Worm (Caenorhabditis elegans) whole organism, L1 larva: ENCODE measurements around the gene F09F9.2.

Experiments
- C04F5.9 ChIP-seq: sonication (generic microtip); optimal IDR thresholded peaks from 2 replicates; lab custom pipeline; 2016; ENCODE audit warnings: missing genetic modification characterization, missing compliant biosample characterization
- F16B12.6 ChIP-seq: fragments of 150-350 bp; optimal IDR thresholded peaks from 2 replicates; lab custom pipeline; 2014; ENCODE audit warnings: missing biosample characterization, missing genetic modification characterization
- Y116A8C.19 ChIP-seq: sonication (generic microtip); optimal IDR thresholded peaks from 2 replicates; lab custom pipeline; 2016; ENCODE audit warnings: missing compliant biosample characterization, missing genetic modification characterization, borderline replicate concordance
- aha-1 ChIP-seq: fragments of 150-350 bp; optimal IDR thresholded peaks from 2 replicates; lab custom pipeline; 2014; ENCODE audit warnings: missing biosample characterization, missing genetic modification characterization
- ama-1 ChIP-seq: fragments of 150-350 bp; optimal IDR thresholded peaks from 2 replicates; lab custom pipeline; 2014
- blmp-1 ChIP-seq: fragments of 150-350 bp; optimal IDR thresholded peaks from 2 replicates; lab custom pipeline; 2014; ENCODE audit warnings: missing biosample characterization, missing genetic modification characterization
- ceh-63 ChIP-seq: fragments of 200-800 bp; sonication (Bioruptor generic); optimal IDR thresholded peaks from 2 replicates; lab custom pipeline; 2018; ENCODE audit warnings: mild to moderate bottlenecking, missing genetic modification characterization, missing compliant biosample characterization
- ceh-8 ChIP-seq: fragments of 200-800 bp; sonication (Bioruptor generic); optimal IDR thresholded peaks from 2 replicates; lab custom pipeline; 2018; ENCODE audit warnings: mild to moderate bottlenecking, missing genetic modification characterization, moderate library complexity, missing compliant biosample characterization
- ceh-88 ChIP-seq: fragments of 200-800 bp; sonication (Bioruptor generic); IDR thresholded peaks from 2 replicates; pipeline ENCODE4 v1.3.6; 2022; ENCODE audit warnings: missing genetic modification characterization, missing compliant biosample characterization
- ces-1 ChIP-seq: fragments of 150-350 bp; optimal IDR thresholded peaks from 2 replicates; lab custom pipeline; 2014; ENCODE audit warnings: missing biosample characterization, missing genetic modification reagents, missing genetic modification characterization
- dsc-1 ChIP-seq: sonication (generic microtip); optimal IDR thresholded peaks from 2 replicates; lab custom pipeline; 2016; ENCODE audit warnings: mild to moderate bottlenecking, missing genetic modification characterization, missing compliant biosample characterization
- efl-3 ChIP-seq: fragments of 200-800 bp; sonication (Bioruptor generic); optimal IDR thresholded peaks from 2 replicates; lab custom pipeline; 2018; ENCODE audit warnings: mild to moderate bottlenecking, missing genetic modification characterization, missing compliant biosample characterization
- elt-3 ChIP-seq, 6 experiments: fragments of 150-350 bp in 1 of 6; sonication (generic microtip); optimal IDR thresholded peaks; 2 replicates each; lab custom pipeline; 2017 to 2018; ENCODE audit warnings: missing biosample characterization in 6 of 6, missing genetic modification characterization in 6 of 6, inconsistent platforms in 1 of 6
- ets-5 ChIP-seq: fragments of 200-800 bp; sonication (Bioruptor generic); IDR thresholded peaks from 2 replicates; pipeline ENCODE4 v1.3.6; 2022; ENCODE audit warnings: missing genetic modification characterization, missing compliant biosample characterization
- fkh-10 ChIP-seq: sonication (generic microtip); optimal IDR thresholded peaks from 2 replicates; lab custom pipeline; 2017; ENCODE audit warnings: missing biosample characterization, missing genetic modification reagents, missing genetic modification characterization
- grh-1 ChIP-seq: fragments of 200-800 bp; sonication (Bioruptor generic); IDR thresholded peaks from 2 replicates; pipeline ENCODE4 v1.3.6; 2022; ENCODE audit warnings: missing genetic modification reagents, missing genetic modification characterization, missing compliant biosample characterization
- isw-1 ChIP-seq: fragments of 200-800 bp; sonication (Bioruptor generic); IDR thresholded peaks from 2 replicates; pipeline ENCODE4 v1.3.6; 2022; ENCODE audit warnings: missing genetic modification characterization, missing compliant biosample characterization
- jun-1 ChIP-seq: fragments of 150-350 bp; optimal IDR thresholded peaks from 2 replicates; lab custom pipeline; 2014; ENCODE audit warnings: missing biosample characterization, missing genetic modification reagents, missing genetic modification characterization
- lin-13 ChIP-seq: fragments of 150-350 bp; optimal IDR thresholded peaks from 2 replicates; lab custom pipeline; 2014; ENCODE audit warnings: missing biosample characterization, missing genetic modification reagents, missing genetic modification characterization
- lin-35 ChIP-seq, 2 experiments: fragments of 150-350 bp; optimal IDR thresholded peaks; 2 replicates each; lab custom pipeline; 2014; ENCODE audit warnings: missing biosample characterization in 2 of 2, missing genetic modification characterization in 2 of 2, missing genetic modification reagents in 2 of 2
- lin-39 ChIP-seq: fragments of 150-350 bp; optimal IDR thresholded peaks from 2 replicates; lab custom pipeline; 2014; ENCODE audit warnings: missing biosample characterization, missing genetic modification reagents, missing genetic modification characterization
- lir-3 ChIP-seq: sonication (generic microtip); optimal IDR thresholded peaks from 2 replicates; lab custom pipeline; 2016; ENCODE audit warnings: mild to moderate bottlenecking, missing genetic modification characterization, moderate library complexity, missing compliant biosample characterization; ENCODE audit not compliant: poor library complexity
- mab-9 ChIP-seq: fragments of 200-800 bp; sonication (Bioruptor generic); IDR thresholded peaks from 2 replicates; pipeline ENCODE4 v1.3.6; 2022; ENCODE audit warnings: missing genetic modification reagents, missing genetic modification characterization, missing compliant biosample characterization
- mdl-1 ChIP-seq, 2 experiments: fragments of 150-350 bp; optimal IDR thresholded peaks; 2 replicates each; lab custom pipeline; 2014 to 2017; ENCODE audit warnings: missing biosample characterization in 2 of 2, missing genetic modification characterization in 2 of 2, inconsistent platforms in 1 of 2
- mef-2 ChIP-seq: fragments of 150-350 bp; optimal IDR thresholded peaks from 2 replicates; lab custom pipeline; 2014; ENCODE audit warnings: missing biosample characterization, missing genetic modification characterization
- nhr-11 ChIP-seq: fragments of 150-350 bp; optimal IDR thresholded peaks from 2 replicates; lab custom pipeline; 2014; ENCODE audit warnings: missing biosample characterization, missing genetic modification characterization
- nhr-12 ChIP-seq: sonication (generic microtip); optimal IDR thresholded peaks from 2 replicates; lab custom pipeline; 2017; ENCODE audit warnings: missing biosample characterization, missing genetic modification characterization
- nhr-237 ChIP-seq: fragments of 150-350 bp; optimal IDR thresholded peaks from 2 replicates; lab custom pipeline; 2014; ENCODE audit warnings: missing biosample characterization, missing genetic modification characterization
- nhr-28 ChIP-seq: fragments of 150-350 bp; optimal IDR thresholded peaks from 2 replicates; lab custom pipeline; 2014; ENCODE audit warnings: missing biosample characterization, missing genetic modification characterization
- nhr-47 ChIP-seq: sonication (generic microtip); optimal IDR thresholded peaks from 2 replicates; lab custom pipeline; 2016; ENCODE audit warnings: mild to moderate bottlenecking, missing genetic modification characterization, moderate library complexity, missing compliant biosample characterization
- nhr-76 ChIP-seq: sonication (generic microtip); optimal IDR thresholded peaks from 2 replicates; lab custom pipeline; 2017; ENCODE audit warnings: missing biosample characterization, missing genetic modification characterization
- nhr-77 ChIP-seq: fragments of 150-350 bp; optimal IDR thresholded peaks from 2 replicates; lab custom pipeline; 2014; ENCODE audit warnings: missing biosample characterization, missing genetic modification characterization
- nhr-84 ChIP-seq: sonication (generic microtip); optimal IDR thresholded peaks from 2 replicates; lab custom pipeline; 2017; ENCODE audit warnings: missing biosample characterization, missing genetic modification characterization
- nhr-85 ChIP-seq: sonication (generic microtip); peaks from one replicate; lab custom pipeline; 2016; ENCODE audit warnings: missing genetic modification characterization, inconsistent platforms, missing compliant biosample characterization
- pag-3 ChIP-seq: sonication (generic microtip); optimal IDR thresholded peaks from 2 replicates; lab custom pipeline; 2017; ENCODE audit warnings: missing genetic modification characterization, mild to moderate bottlenecking, missing compliant biosample characterization, antibody characterized with exemption, borderline replicate concordance; ENCODE audit not compliant: insufficient read depth
- pax-3 ChIP-seq: fragments of 200-800 bp; sonication (Bioruptor generic); optimal IDR thresholded peaks from 2 replicates; lab custom pipeline; 2018; ENCODE audit warnings: mild to moderate bottlenecking, missing genetic modification characterization, moderate library complexity, missing compliant biosample characterization
- pqm-1 ChIP-seq: sonication (generic microtip); optimal IDR thresholded peaks from 3 replicates; lab custom pipeline; 2017; ENCODE audit warnings: missing biosample characterization, missing genetic modification characterization
- rnt-1 ChIP-seq: sonication (generic microtip); optimal IDR thresholded peaks from 2 replicates; lab custom pipeline; 2016; ENCODE audit warnings: mild to moderate bottlenecking, missing genetic modification characterization, moderate library complexity, missing compliant biosample characterization
- skn-1 ChIP-seq: fragments of 150-350 bp; optimal IDR thresholded peaks from 2 replicates; lab custom pipeline; 2014; ENCODE audit warnings: missing biosample characterization, missing genetic modification characterization
- snu-23 ChIP-seq: sonication (generic microtip); optimal IDR thresholded peaks from 2 replicates; lab custom pipeline; 2016; ENCODE audit warnings: missing genetic modification characterization, missing compliant biosample characterization
- sox-4 ChIP-seq: sonication (generic microtip); optimal IDR thresholded peaks from 2 replicates; lab custom pipeline; 2016; ENCODE audit warnings: missing genetic modification characterization, missing compliant biosample characterization
- sptf-1 ChIP-seq: fragments of 150-350 bp; optimal IDR thresholded peaks from 2 replicates; lab custom pipeline; 2014; ENCODE audit warnings: missing biosample characterization, missing genetic modification characterization
- swsn-7 ChIP-seq: sonication (generic microtip); optimal IDR thresholded peaks from 2 replicates; lab custom pipeline; 2016; ENCODE audit warnings: missing genetic modification characterization, missing compliant biosample characterization
- tbx-2 ChIP-seq: sonication (generic microtip); optimal IDR thresholded peaks from 2 replicates; lab custom pipeline; 2016; ENCODE audit warnings: missing genetic modification characterization, missing compliant biosample characterization
- unc-130 ChIP-seq: fragments of 150-350 bp; optimal IDR thresholded peaks from 2 replicates; lab custom pipeline; 2017; ENCODE audit warnings: missing biosample characterization, missing genetic modification characterization, inconsistent platforms
- unc-62 ChIP-seq: fragments of 150-350 bp; optimal IDR thresholded peaks from 2 replicates; lab custom pipeline; 2014; ENCODE audit warnings: missing biosample characterization, missing genetic modification reagents, missing genetic modification characterization
- unc-98 ChIP-seq: fragments of 200-800 bp; sonication (Bioruptor generic); IDR thresholded peaks from 2 replicates; pipeline ENCODE4 v1.3.6; 2022; ENCODE audit warnings: missing genetic modification characterization, missing compliant biosample characterization
- vab-15 ChIP-seq: sonication (generic microtip); optimal IDR thresholded peaks from 2 replicates; lab custom pipeline; 2017; ENCODE audit warnings: missing genotype, mild to moderate bottlenecking, missing genetic modification characterization, missing compliant biosample characterization
- zip-4 ChIP-seq: fragments of 200-800 bp; sonication (Bioruptor generic); optimal IDR thresholded peaks from 2 replicates; lab custom pipeline; 2018; ENCODE audit warnings: mild to moderate bottlenecking, missing genetic modification characterization, moderate library complexity, missing compliant biosample characterization
- ztf-4 ChIP-seq: fragments of 150-350 bp; optimal IDR thresholded peaks from 2 replicates; lab custom pipeline; 2014; ENCODE audit warnings: missing biosample characterization, missing genetic modification characterization

Gene F09F9.2

DNA sequence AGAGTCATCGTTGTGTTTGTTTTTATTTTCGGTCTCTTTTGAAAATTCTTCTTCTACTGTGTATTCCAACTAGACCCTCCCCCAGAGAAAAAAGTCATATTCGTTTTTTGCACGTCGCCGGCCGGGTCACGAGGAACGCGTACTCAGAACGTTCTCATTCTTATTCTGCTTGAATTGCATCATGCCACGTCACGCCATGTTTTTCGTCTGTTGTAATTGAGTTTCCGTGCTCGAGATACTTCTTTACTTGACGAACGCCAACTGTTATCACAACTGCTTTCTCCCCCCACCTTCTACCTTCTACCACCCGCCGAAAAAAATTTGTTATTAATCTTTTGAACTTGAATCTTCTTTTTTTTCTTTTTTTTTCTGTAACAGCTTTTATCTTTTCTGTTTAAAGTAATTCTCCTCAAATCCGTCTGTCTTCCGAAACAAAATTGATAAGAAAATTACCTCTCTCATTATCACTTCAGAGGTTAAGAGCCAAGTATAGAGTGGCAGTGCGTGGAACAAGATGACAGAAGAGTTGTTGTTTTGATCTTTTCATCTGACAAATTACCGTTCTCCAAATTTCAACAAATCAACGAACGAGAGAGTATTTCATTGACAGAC is 31.5 kb upstream of the F09F9.2 start (continued):
- TF ChIP-seq lin-39 (tag; lab: Kevin White, UChicago) (peak; percentile 21), F16B12.6 (tag; lab: Kevin White, UChicago) (no peak), ces-1 (GFP tag; lab: Kevin White, UChicago) (no peak), pax-3 (tag; lab: Kevin White, UChicago) (no peak), nhr-77 (tag; lab: Kevin White, UChicago) (no peak), ztf-4 (tag; lab: Kevin White, UChicago) (peak; percentile 87), mdl-1 (tag; optimal IDR thresholded peaks at IDR 0.05; lab: Kevin White, UChicago) (peak in 1 of 2 experiments; percentile 44), Y116A8C.19 (no peak), nhr-11 (no peak), fkh-10 (GFP tag; lab: Kevin White, UChicago) (no peak), pag-3 (tag; lab: Kevin White, UChicago) (no peak), lir-3 (tag; lab: Kevin White, UChicago) (no peak), zip-4 (GFP tag; lab: Kevin White, UChicago) (no peak), ama-1 (no peak), tbx-2 (tag; lab: Kevin White, UChicago) (no peak), nhr-12 (no peak)

DNA sequence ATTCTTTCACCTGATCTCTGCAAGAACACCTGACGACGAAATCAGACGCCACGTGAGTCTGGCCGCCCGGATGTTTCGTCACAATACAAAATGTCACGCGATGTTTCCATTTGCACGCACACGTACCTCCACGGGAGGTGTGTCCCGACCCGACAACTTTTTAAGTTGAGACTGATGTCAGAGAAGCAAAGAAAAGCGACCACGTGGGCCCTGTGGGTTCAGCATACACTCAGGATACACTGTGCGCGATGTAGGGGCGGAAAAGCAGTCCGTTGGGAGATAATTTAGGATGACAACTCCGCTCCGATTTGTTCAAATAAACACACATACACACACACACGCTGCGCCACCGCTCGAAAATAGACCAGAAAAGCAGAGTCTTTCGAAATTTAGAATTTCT is 31.0 kb upstream of the F09F9.2 start:
- TF ChIP-seq efl-3 (GFP tag; lab: Kevin White, UChicago): no peak
- TF ChIP-seq ztf-4 (tag; lab: Kevin White, UChicago): peak; percentile 91
- TF ChIP-seq rnt-1 (tag; lab: Kevin White, UChicago): peak; percentile 92
- peak; percentile 53 for TF ChIP-seq jun-1 (tag; lab: Kevin White, UChicago)
- no peak for TF ChIP-seq unc-62 (GFP tag; lab: Kevin White, UChicago)
- no peak for TF ChIP-seq ceh-63 (GFP tag; lab: Kevin White, UChicago)
- peak; percentile 99 for TF ChIP-seq nhr-85
- no peak for TF ChIP-seq ama-1
- peak; percentile 77 for TF ChIP-seq mef-2
- TF ChIP-seq mdl-1 (tag; optimal IDR thresholded peaks at IDR 0.05; lab: Kevin White, UChicago): peak; percentile 74 to 99
- TF ChIP-seq grh-1 (GFP tag; lab: Robert Waterston, UW): peak; percentile 76
- peak; percentile 35 for TF ChIP-seq ceh-8 (GFP tag; lab: Kevin White, UChicago)
- peak; percentile 90 for TF ChIP-seq snu-23 (GFP tag; lab: Kevin White, UChicago)
- TF ChIP-seq pqm-1: no peak
- peak; percentile 87 for TF ChIP-seq lir-3 (tag; lab: Kevin White, UChicago)
- TF ChIP-seq lin-39 (tag; lab: Kevin White, UChicago): peak; percentile 39
- TF ChIP-seq nhr-28: peak; percentile 66
- no peak for TF ChIP-seq ces-1 (GFP tag; lab: Kevin White, UChicago)
- peak; percentile 73 for TF ChIP-seq sox-4
- peak; percentile 48 for TF ChIP-seq C04F5.9
- peak; percentile 67; the same call in 1 of the 2 replicates for TF ChIP-seq mab-9 (GFP tag; lab: Robert Waterston, UW)
- TF ChIP-seq blmp-1 (tag; lab: Kevin White, UChicago): peak; percentile 48
- peak; percentile 75 for TF ChIP-seq skn-1
- peak; percentile 59 for TF ChIP-seq pag-3 (tag; lab: Kevin White, UChicago)
- TF ChIP-seq nhr-237 (tag; lab: Kevin White, UChicago): no peak
- peak; percentile 6 for TF ChIP-seq nhr-84 (tag; lab: Kevin White, UChicago)
- peak; percentile 90 for TF ChIP-seq nhr-47
- TF ChIP-seq nhr-76: no peak
- TF ChIP-seq ceh-88 (GFP tag; lab: Robert Waterston, UW): peak; percentile 76
- peak; percentile 68 for TF ChIP-seq unc-98 (GFP tag; lab: Robert Waterston, UW)
- TF ChIP-seq elt-3 (tag; optimal IDR thresholded peaks at IDR 0.05; lab: Kevin White, UChicago): peak in 2 of 6 experiments; percentile 72 to 75
- TF ChIP-seq sptf-1 (tag; lab: Kevin White, UChicago): no peak
- TF ChIP-seq lin-13 (GFP tag; lab: Kevin White, UChicago): peak; percentile 31
- peak; percentile 83 for TF ChIP-seq swsn-7 (tag; lab: Kevin White, UChicago)
- peak; percentile 51 for TF ChIP-seq unc-130 (tag; lab: Kevin White, UChicago)
- no peak for TF ChIP-seq ets-5
- TF ChIP-seq Y116A8C.19: no peak
- TF ChIP-seq dsc-1: peak; percentile 9
- peak; percentile 19 to 88 for TF ChIP-seq lin-35 (GFP tag; optimal IDR thresholded peaks at IDR 0.05; lab: Kevin White, UChicago)
- no peak for TF ChIP-seq vab-15 (tag; lab: Kevin White, UChicago)
- peak; percentile 47 for TF ChIP-seq isw-1 (GFP tag; lab: Robert Waterston, UW)
- peak; percentile 100 for TF ChIP-seq aha-1 (tag; lab: Kevin White, UChicago)
